Worm (Caenorhabditis elegans): ENCODE measurements around the gene K11G9.5.

The K11G9.5 gene

DNA sequence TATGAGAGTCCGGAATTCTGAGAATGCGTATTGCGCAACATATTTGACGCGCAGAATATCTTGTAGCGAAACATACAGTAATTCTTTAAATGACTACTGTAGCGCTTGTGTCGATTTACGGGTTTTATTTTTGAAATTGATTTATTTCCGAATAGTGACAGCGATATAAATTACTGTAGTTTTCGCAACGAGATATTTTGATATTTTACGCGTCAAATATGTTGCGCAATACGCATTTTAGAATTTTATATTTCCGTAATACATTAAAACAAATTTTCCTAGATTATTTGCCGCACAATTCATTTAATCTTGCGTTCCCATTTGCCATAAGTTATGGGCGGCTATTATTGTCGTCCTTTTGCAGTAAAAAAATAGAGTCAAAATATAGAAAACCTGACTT lies 17.1 kb upstream of the K11G9.5 start:
- peak; percentile 15 for TF ChIP-seq lsl-1 (GFP tag; optimal IDR thresholded peaks at IDR 0.05)
- no peak for TF ChIP-seq nhr-120 (GFP tag; IDR thresholded peaks at IDR 0.05)
- TF ChIP-seq ceh-91 (GFP tag; IDR thresholded peaks at IDR 0.05): 0 out of 2 replicates have a peak, but pooled peaks have one; percentile 33

DNA sequence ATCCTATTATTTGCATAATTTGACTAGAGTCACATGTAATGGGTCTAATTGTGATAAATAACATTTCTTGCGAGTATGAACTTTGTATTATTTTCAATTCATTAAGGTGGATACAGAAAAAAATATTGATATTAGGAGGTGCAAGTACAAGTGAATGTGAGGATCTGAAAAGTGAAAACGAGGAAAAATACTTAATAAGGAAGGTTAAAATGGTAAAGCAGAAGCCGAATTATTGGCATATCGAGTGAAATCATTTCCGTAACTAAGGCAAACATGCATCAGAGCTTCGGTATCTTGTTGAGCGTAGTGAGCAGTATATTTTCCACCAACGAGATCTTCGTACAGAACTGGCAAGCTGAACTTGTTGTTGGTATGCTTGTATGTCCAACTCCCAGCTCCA lies 16.2 kb upstream of the K11G9.5 start:
- TF ChIP-seq attf-6 (GFP tag; IDR thresholded peaks at IDR 0.05) (no peak), madf-3 (GFP tag; IDR thresholded peaks at IDR 0.05) (no peak), lin-40 (tag; optimal IDR thresholded peaks at IDR 0.05) (no peak), Y53F4B.3 (GFP tag; IDR thresholded peaks at IDR 0.05) (no peak), mxl-1 (tag; optimal IDR thresholded peaks at IDR 0.05) (no peak), madf-6 (GFP tag; IDR thresholded peaks at IDR 0.05) (peak; percentile 55; the same call in 1 of the 2 replicates), egl-44 (GFP tag; IDR thresholded peaks at IDR 0.05) (no peak), ztf-22 (GFP tag; optimal IDR thresholded peaks at IDR 0.05) (no peak), hmg-20 (GFP tag; IDR thresholded peaks at IDR 0.05) (no peak), C06A6.2 (GFP tag; conservative IDR thresholded peaks at IDR 0.05) (no peak), zim-3 (tag; optimal IDR thresholded peaks at IDR 0.05) (no peak), B0336.3 (GFP tag; IDR thresholded peaks at IDR 0.05) (peak; percentile 58; the same call in 1 of the 2 replicates), nhr-80 (tag; optimal IDR thresholded peaks at IDR 0.05) (no peak), unc-130 (GFP tag; optimal IDR thresholded peaks at IDR 0.05) (no peak), madf-8 (GFP tag; conservative IDR thresholded peaks at IDR 0.05) (no peak), let-607 (tag; optimal IDR thresholded peaks at IDR 0.05) (no peak), pha-4 (tag; optimal IDR thresholded peaks at IDR 0.05) (no peak), C17E4.6 (GFP tag; IDR thresholded peaks at IDR 0.05) (no peak), somi-1 (GFP tag; optimal IDR thresholded peaks at IDR 0.05) (no peak), lin-26 (GFP tag; IDR thresholded peaks at IDR 0.05) (peak; percentile 28; the same call in 1 of the 2 replicates), Y95B8A.8 (GFP tag; IDR thresholded peaks at IDR 0.05) (0 out of 2 replicates have a peak, but pooled peaks have one; percentile 7), fkh-3 (tag; optimal IDR thresholded peaks at IDR 0.05) (no peak), ceh-27 (GFP tag; optimal IDR thresholded peaks at IDR 0.05) (no peak), xnd-1 (tag; optimal IDR thresholded peaks at IDR 0.05) (peak; percentile 25), Y56A3A.18 (GFP tag; IDR thresholded peaks at IDR 0.05) (no peak)

DNA sequence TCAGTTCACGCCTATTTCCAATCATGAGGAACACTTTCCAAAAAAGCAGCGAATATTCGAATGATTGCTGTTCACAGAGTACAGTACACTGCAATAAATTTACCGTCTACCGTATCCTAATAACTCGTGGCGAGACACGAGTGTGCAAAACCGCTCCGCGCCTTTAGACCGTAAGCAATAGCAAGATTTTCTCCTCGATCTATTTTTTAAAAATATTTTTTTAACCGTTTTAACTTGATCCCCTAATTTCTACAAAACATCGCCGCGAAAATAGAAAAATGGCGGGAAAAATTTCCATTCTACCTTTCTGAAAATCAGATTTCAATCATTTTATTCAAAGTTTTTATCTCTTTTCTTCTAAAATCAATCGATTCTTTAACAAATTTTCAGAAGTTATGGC lies 14.4 kb upstream of the K11G9.5 start, which contains the start of gene era-1:
era-1 (plus strand) TSS at position 366 of the 400 bp plus-strand sequence.
- TF ChIP-seq rcor-1 (GFP tag; IDR thresholded peaks at IDR 0.05) (0 out of 2 replicates have a peak, but pooled peaks have one; percentile 8), xnd-1 (tag; optimal IDR thresholded peaks at IDR 0.05) (peak; percentile 83), snpc-1.3 (tag; optimal IDR thresholded peaks at IDR 0.05; ENCODE audit: insufficient read depth) (peak; percentile 12), efl-1 (GFP tag; optimal IDR thresholded peaks at IDR 0.05) (peak; percentile 77), lsl-1 (GFP tag; optimal IDR thresholded peaks at IDR 0.05) (peak; percentile 92), B0336.3 (GFP tag; IDR thresholded peaks at IDR 0.05) (no peak), ztf-28 (GFP tag; IDR thresholded peaks at IDR 0.05) (no peak), snpc-3.4 (tag; optimal IDR thresholded peaks at IDR 0.05) (peak; percentile 27), F33H1.4 (GFP tag; IDR thresholded peaks at IDR 0.05) (peak; percentile 82), mcd-1 (GFP tag; IDR thresholded peaks at IDR 0.05) (no peak), D2030.7 (GFP tag; IDR thresholded peaks at IDR 0.05) (0 out of 2 replicates have a peak, but pooled peaks have one; percentile 35), lin-54 (GFP tag; optimal IDR thresholded peaks at IDR 0.05) (peak; percentile 10), madf-6 (GFP tag; IDR thresholded peaks at IDR 0.05) (peak; percentile 90), madf-8 (GFP tag; conservative IDR thresholded peaks at IDR 0.05) (peak; percentile 67), dpl-1 (GFP tag; optimal IDR thresholded peaks at IDR 0.05) (peak; percentile 61), tlf-1 (GFP tag; optimal IDR thresholded peaks at IDR 0.05) (no peak), dox-1 (GFP tag; IDR thresholded peaks at IDR 0.05) (0 out of 2 replicates have a peak, but pooled peaks have one; percentile 21)
